Worm (Caenorhabditis elegans) whole organism, L4/young adult: ENCODE results near the gene clec-137.

Experiments used
- W03F9.2 ChIP-seq: fragments of 150-350 bp; optimal IDR thresholded peaks from 2 replicates; lab custom pipeline; 2014; ENCODE audit warnings: missing biosample characterization, missing genetic modification characterization
- him-1 ChIP-seq: sonication (generic microtip); optimal IDR thresholded peaks from 2 replicates; lab custom pipeline; 2016; ENCODE audit warnings: missing genotype, missing genetic modification reagents, missing genetic modification characterization, missing compliant biosample characterization

DNA sequence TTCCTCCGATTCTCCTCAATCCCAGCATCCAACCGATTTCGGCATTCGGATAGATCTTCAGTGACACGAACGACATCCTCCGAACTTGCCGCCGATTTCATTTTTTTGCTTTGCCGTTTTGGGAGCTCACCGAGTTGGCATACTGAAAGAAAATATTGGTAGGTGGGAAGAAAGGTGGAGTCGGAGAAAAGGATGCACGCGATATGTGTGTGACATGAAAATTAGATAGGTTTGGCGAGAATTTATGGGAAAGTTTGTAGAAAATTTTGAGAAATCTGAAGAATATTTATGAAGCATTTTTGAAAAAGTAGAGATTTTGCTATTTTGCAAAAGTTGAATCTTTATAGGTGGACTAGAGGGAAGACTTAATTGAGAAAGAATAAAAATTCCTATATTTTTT, 20.4 kb upstream of the clec-137 start, which contains the start of gene che-10:
- TF ChIP-seq him-1 (tag; lab: Kevin White, UChicago): no peak
- TF ChIP-seq W03F9.2 (tag; lab: Kevin White, UChicago): no peak
